Worm (Caenorhabditis elegans) whole organism, L1 larva: Measurements from ENCODE around the gene C09G1.4.

ENCODE experiments used
- C34B4.2 ChIP-seq: sonication (generic microtip); optimal IDR thresholded peaks from 2 replicates; lab custom pipeline; 2017; ENCODE audit warnings: mild to moderate bottlenecking, missing genetic modification characterization, missing compliant biosample characterization
- F16B12.6 ChIP-seq: fragments of 150-350 bp; optimal IDR thresholded peaks from 2 replicates; lab custom pipeline; 2014; ENCODE audit warnings: missing biosample characterization, missing genetic modification characterization
- Y116A8C.19 ChIP-seq: sonication (generic microtip); optimal IDR thresholded peaks from 2 replicates; lab custom pipeline; 2016; ENCODE audit warnings: missing compliant biosample characterization, missing genetic modification characterization, borderline replicate concordance
- alr-1 ChIP-seq: fragments of 200-800 bp; sonication (Bioruptor generic); optimal IDR thresholded peaks from 2 replicates; lab custom pipeline; 2018; ENCODE audit warnings: borderline replicate concordance, mild to moderate bottlenecking, missing genetic modification characterization, missing compliant biosample characterization
- aly-2 ChIP-seq: fragments of 150-350 bp; optimal IDR thresholded peaks from 2 replicates; lab custom pipeline; 2014; ENCODE audit warnings: missing biosample characterization, missing genetic modification characterization
- ama-1 ChIP-seq: fragments of 150-350 bp; optimal IDR thresholded peaks from 2 replicates; lab custom pipeline; 2014
- blmp-1 ChIP-seq: fragments of 150-350 bp; optimal IDR thresholded peaks from 2 replicates; lab custom pipeline; 2014; ENCODE audit warnings: missing biosample characterization, missing genetic modification characterization
- ceh-63 ChIP-seq: fragments of 200-800 bp; sonication (Bioruptor generic); optimal IDR thresholded peaks from 2 replicates; lab custom pipeline; 2018; ENCODE audit warnings: mild to moderate bottlenecking, missing genetic modification characterization, missing compliant biosample characterization
- ceh-8 ChIP-seq: fragments of 200-800 bp; sonication (Bioruptor generic); optimal IDR thresholded peaks from 2 replicates; lab custom pipeline; 2018; ENCODE audit warnings: mild to moderate bottlenecking, missing genetic modification characterization, moderate library complexity, missing compliant biosample characterization
- ceh-90 ChIP-seq: sonication (generic microtip); optimal IDR thresholded peaks from 2 replicates; lab custom pipeline; 2016; ENCODE audit warnings: missing genetic modification characterization, missing compliant biosample characterization
- ces-1 ChIP-seq: fragments of 150-350 bp; optimal IDR thresholded peaks from 2 replicates; lab custom pipeline; 2014; ENCODE audit warnings: missing biosample characterization, missing genetic modification reagents, missing genetic modification characterization
- efl-3 ChIP-seq: fragments of 200-800 bp; sonication (Bioruptor generic); optimal IDR thresholded peaks from 2 replicates; lab custom pipeline; 2018; ENCODE audit warnings: mild to moderate bottlenecking, missing genetic modification characterization, missing compliant biosample characterization
- egl-13 ChIP-seq: sonication (generic microtip); optimal IDR thresholded peaks from 2 replicates; lab custom pipeline; 2016; ENCODE audit warnings: missing genotype, missing genetic modification reagents, missing genetic modification characterization, missing compliant biosample characterization
- egl-27 ChIP-seq, 2 experiments: fragments of 150-350 bp in 1 of 2; sonication (generic microtip); optimal IDR thresholded peaks; 3 replicates each; lab custom pipeline; 2017 to 2018; ENCODE audit warnings: missing biosample characterization in 2 of 2, missing genetic modification characterization in 2 of 2, missing genetic modification reagents in 2 of 2
- elt-2 ChIP-seq: sonication (generic microtip); optimal IDR thresholded peaks from 2 replicates; lab custom pipeline; 2016; ENCODE audit warnings: missing genetic modification characterization, mild to moderate bottlenecking, inconsistent platforms, missing compliant biosample characterization, missing genetic modification reagents
- elt-3 ChIP-seq, 6 experiments: fragments of 150-350 bp in 1 of 6; sonication (generic microtip); optimal IDR thresholded peaks; 2 replicates each; lab custom pipeline; 2017 to 2018; ENCODE audit warnings: missing biosample characterization in 6 of 6, missing genetic modification characterization in 6 of 6, inconsistent platforms in 1 of 6
- ets-5 ChIP-seq: fragments of 200-800 bp; sonication (Bioruptor generic); IDR thresholded peaks from 2 replicates; pipeline ENCODE4 v1.3.6; 2022; ENCODE audit warnings: missing genetic modification characterization, missing compliant biosample characterization
- fkh-10 ChIP-seq: sonication (generic microtip); optimal IDR thresholded peaks from 2 replicates; lab custom pipeline; 2017; ENCODE audit warnings: missing biosample characterization, missing genetic modification reagents, missing genetic modification characterization
- fkh-4 ChIP-seq: sonication (generic microtip); optimal IDR thresholded peaks from 2 replicates; lab custom pipeline; 2016; ENCODE audit warnings: missing compliant biosample characterization, missing genetic modification characterization, borderline replicate concordance
- hlh-17 ChIP-seq: fragments of 200-800 bp; sonication (Bioruptor generic); optimal IDR thresholded peaks from 2 replicates; lab custom pipeline; 2018; ENCODE audit warnings: missing genetic modification characterization, mild to moderate bottlenecking, missing compliant biosample characterization, moderate library complexity, borderline replicate concordance
- hpl-2 ChIP-seq: fragments of 150-350 bp; optimal IDR thresholded peaks from 2 replicates; lab custom pipeline; 2014; ENCODE audit warnings: missing biosample characterization, missing genetic modification reagents, missing genetic modification characterization
- irx-1 ChIP-seq: sonication (generic microtip); optimal IDR thresholded peaks from 2 replicates; lab custom pipeline; 2016; ENCODE audit warnings: missing genetic modification characterization, missing compliant biosample characterization
- isw-1 ChIP-seq: fragments of 200-800 bp; sonication (Bioruptor generic); IDR thresholded peaks from 2 replicates; pipeline ENCODE4 v1.3.6; 2022; ENCODE audit warnings: missing genetic modification characterization, missing compliant biosample characterization
- lin-13 ChIP-seq: fragments of 150-350 bp; optimal IDR thresholded peaks from 2 replicates; lab custom pipeline; 2014; ENCODE audit warnings: missing biosample characterization, missing genetic modification reagents, missing genetic modification characterization
- lin-39 ChIP-seq: fragments of 150-350 bp; optimal IDR thresholded peaks from 2 replicates; lab custom pipeline; 2014; ENCODE audit warnings: missing biosample characterization, missing genetic modification reagents, missing genetic modification characterization
- mab-9 ChIP-seq: fragments of 200-800 bp; sonication (Bioruptor generic); IDR thresholded peaks from 2 replicates; pipeline ENCODE4 v1.3.6; 2022; ENCODE audit warnings: missing genetic modification reagents, missing genetic modification characterization, missing compliant biosample characterization
- mdl-1 ChIP-seq, 2 experiments: fragments of 150-350 bp; optimal IDR thresholded peaks; 2 replicates each; lab custom pipeline; 2014 to 2017; ENCODE audit warnings: missing biosample characterization in 2 of 2, missing genetic modification characterization in 2 of 2, inconsistent platforms in 1 of 2
- mef-2 ChIP-seq: fragments of 150-350 bp; optimal IDR thresholded peaks from 2 replicates; lab custom pipeline; 2014; ENCODE audit warnings: missing biosample characterization, missing genetic modification characterization
- mep-1 ChIP-seq: fragments of 150-350 bp; optimal IDR thresholded peaks from 2 replicates; lab custom pipeline; 2014; ENCODE audit warnings: missing biosample characterization, missing genetic modification characterization
- nhr-11 ChIP-seq: fragments of 150-350 bp; optimal IDR thresholded peaks from 2 replicates; lab custom pipeline; 2014; ENCODE audit warnings: missing biosample characterization, missing genetic modification characterization
- nhr-12 ChIP-seq: sonication (generic microtip); optimal IDR thresholded peaks from 2 replicates; lab custom pipeline; 2017; ENCODE audit warnings: missing biosample characterization, missing genetic modification characterization
- nhr-20 ChIP-seq: sonication (generic microtip); optimal IDR thresholded peaks from 2 replicates; lab custom pipeline; 2016; ENCODE audit warnings: mild to moderate bottlenecking, missing genetic modification characterization, missing compliant biosample characterization
- nhr-71 ChIP-seq: sonication (generic microtip); optimal IDR thresholded peaks from 2 replicates; lab custom pipeline; 2016; ENCODE audit warnings: mild to moderate bottlenecking, missing genetic modification characterization, moderate library complexity, missing compliant biosample characterization
- nhr-76 ChIP-seq: sonication (generic microtip); optimal IDR thresholded peaks from 2 replicates; lab custom pipeline; 2017; ENCODE audit warnings: missing biosample characterization, missing genetic modification characterization
- nhr-85 ChIP-seq: sonication (generic microtip); peaks from one replicate; lab custom pipeline; 2016; ENCODE audit warnings: missing genetic modification characterization, inconsistent platforms, missing compliant biosample characterization
- skn-1 ChIP-seq: fragments of 150-350 bp; optimal IDR thresholded peaks from 2 replicates; lab custom pipeline; 2014; ENCODE audit warnings: missing biosample characterization, missing genetic modification characterization
- snpc-4 ChIP-seq: fragments of 150-350 bp; optimal IDR thresholded peaks from 2 replicates; lab custom pipeline; 2014; ENCODE audit warnings: missing biosample characterization, missing genetic modification characterization
- snu-23 ChIP-seq: sonication (generic microtip); optimal IDR thresholded peaks from 2 replicates; lab custom pipeline; 2016; ENCODE audit warnings: missing genetic modification characterization, missing compliant biosample characterization
- sox-4 ChIP-seq: sonication (generic microtip); optimal IDR thresholded peaks from 2 replicates; lab custom pipeline; 2016; ENCODE audit warnings: missing genetic modification characterization, missing compliant biosample characterization
- swsn-7 ChIP-seq: sonication (generic microtip); optimal IDR thresholded peaks from 2 replicates; lab custom pipeline; 2016; ENCODE audit warnings: missing genetic modification characterization, missing compliant biosample characterization
- tlp-1 ChIP-seq: fragments of 150-350 bp; optimal IDR thresholded peaks from 2 replicates; lab custom pipeline; 2014; ENCODE audit warnings: missing biosample characterization, missing genetic modification characterization
- unc-30 ChIP-seq: sonication (generic microtip); optimal IDR thresholded peaks from 2 replicates; lab custom pipeline; 2017; ENCODE audit warnings: missing biosample characterization, missing genetic modification characterization
- unc-62 ChIP-seq: fragments of 150-350 bp; optimal IDR thresholded peaks from 2 replicates; lab custom pipeline; 2014; ENCODE audit warnings: missing biosample characterization, missing genetic modification reagents, missing genetic modification characterization
- vab-15 ChIP-seq: sonication (generic microtip); optimal IDR thresholded peaks from 2 replicates; lab custom pipeline; 2017; ENCODE audit warnings: missing genotype, mild to moderate bottlenecking, missing genetic modification characterization, missing compliant biosample characterization
- xbp-1 ChIP-seq: sonication (generic microtip); optimal IDR thresholded peaks from 2 replicates; lab custom pipeline; 2016; ENCODE audit warnings: missing genetic modification characterization, missing compliant biosample characterization
- zag-1 ChIP-seq: fragments of 150-350 bp; optimal IDR thresholded peaks from 2 replicates; lab custom pipeline; 2014; ENCODE audit warnings: missing biosample characterization, missing genetic modification characterization
- zip-4 ChIP-seq: fragments of 200-800 bp; sonication (Bioruptor generic); optimal IDR thresholded peaks from 2 replicates; lab custom pipeline; 2018; ENCODE audit warnings: mild to moderate bottlenecking, missing genetic modification characterization, moderate library complexity, missing compliant biosample characterization

The C09G1.4 gene

DNA sequence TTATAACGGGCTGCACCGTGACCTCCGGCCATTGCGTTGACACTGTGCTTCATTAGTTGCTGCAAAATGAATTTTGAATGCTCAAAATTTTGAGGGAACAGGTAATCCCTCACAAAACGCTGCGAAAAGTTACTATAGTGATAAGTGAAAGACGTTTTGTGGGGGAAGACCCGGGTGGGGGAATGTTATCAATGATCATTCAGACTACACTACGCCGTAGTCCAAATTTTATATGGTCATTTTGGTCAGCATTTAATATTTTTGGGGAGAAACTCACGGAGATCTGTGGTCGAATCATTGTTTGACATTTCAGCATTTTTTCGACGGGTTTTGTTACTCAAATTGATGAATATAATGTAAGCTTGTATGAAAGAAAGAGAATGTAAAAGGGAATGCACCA lies 32.7 kb upstream of the C09G1.4 start:
- TF ChIP-seq sox-4 (tag; lab: Kevin White, UChicago), result no peak
- TF ChIP-seq zip-4, result no peak
- TF ChIP-seq ces-1, result no peak
- TF ChIP-seq unc-30 (tag; lab: Kevin White, UChicago), result no peak
- TF ChIP-seq elt-2 (tag; lab: Kevin White, UChicago), result peak; percentile 27
- TF ChIP-seq mdl-1 (tag; optimal IDR thresholded peaks at IDR 0.05; lab: Kevin White, UChicago), result no peak
- TF ChIP-seq nhr-20 (tag; lab: Kevin White, UChicago), result peak; percentile 44
- no peak for TF ChIP-seq mep-1
- TF ChIP-seq irx-1 (tag; lab: Kevin White, UChicago), result no peak

DNA sequence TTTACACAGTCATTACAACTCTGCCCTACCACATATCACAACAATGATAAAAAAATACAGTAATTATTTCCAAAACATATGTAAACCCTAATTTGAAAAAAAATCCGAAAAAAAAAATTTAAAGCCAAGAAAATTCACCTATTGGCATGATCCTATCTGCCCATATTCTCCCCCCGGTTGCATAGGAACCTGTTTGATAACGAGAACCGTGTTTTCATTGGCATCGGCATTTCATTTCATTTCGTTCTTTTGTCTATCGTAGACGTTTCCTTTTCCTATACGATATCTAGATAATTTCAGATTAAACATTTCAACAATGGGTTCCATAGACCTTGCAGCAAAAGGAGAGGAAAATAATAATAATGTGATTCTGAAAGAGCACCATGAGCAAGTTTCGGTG lies 24.1 kb upstream of the C09G1.4 start, which contains the start of gene mboa-1:
mboa-1 (plus strand) TSS at position 301 of the 400 bp plus-strand sequence.
- TF ChIP-seq elt-2 (tag; lab: Kevin White, UChicago), result no peak
- no peak for TF ChIP-seq efl-3
- no peak for TF ChIP-seq irx-1 (tag; lab: Kevin White, UChicago)
- TF ChIP-seq ceh-8, result no peak
- no peak for TF ChIP-seq nhr-71 (tag; lab: Kevin White, UChicago)
- TF ChIP-seq snpc-4 (tag; lab: Kevin White, UChicago), result no peak

DNA sequence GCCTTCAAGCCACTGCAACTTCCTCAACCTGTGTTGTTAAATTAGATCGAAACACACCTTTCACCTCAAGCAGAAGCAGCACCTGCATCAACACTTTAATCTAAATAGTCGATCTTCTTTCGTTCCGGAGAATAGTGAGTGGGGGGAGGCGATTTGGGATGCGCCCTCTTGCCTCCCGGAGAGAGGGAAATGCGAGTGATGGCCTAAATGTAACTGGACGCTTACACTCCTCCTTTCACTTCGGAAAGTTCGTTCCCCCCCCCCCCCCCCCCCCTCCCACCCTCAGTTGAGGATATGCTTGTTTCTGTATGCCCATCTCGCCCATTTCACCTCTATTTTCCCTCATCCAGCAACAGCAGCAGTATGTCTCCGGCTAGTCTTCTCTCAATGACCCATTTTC lies 22.6 kb upstream of the C09G1.4 start:
- TF ChIP-seq aly-2 (tag; lab: Kevin White, UChicago) (no peak), blmp-1 (tag; lab: Kevin White, UChicago) (peak; percentile 57)

DNA sequence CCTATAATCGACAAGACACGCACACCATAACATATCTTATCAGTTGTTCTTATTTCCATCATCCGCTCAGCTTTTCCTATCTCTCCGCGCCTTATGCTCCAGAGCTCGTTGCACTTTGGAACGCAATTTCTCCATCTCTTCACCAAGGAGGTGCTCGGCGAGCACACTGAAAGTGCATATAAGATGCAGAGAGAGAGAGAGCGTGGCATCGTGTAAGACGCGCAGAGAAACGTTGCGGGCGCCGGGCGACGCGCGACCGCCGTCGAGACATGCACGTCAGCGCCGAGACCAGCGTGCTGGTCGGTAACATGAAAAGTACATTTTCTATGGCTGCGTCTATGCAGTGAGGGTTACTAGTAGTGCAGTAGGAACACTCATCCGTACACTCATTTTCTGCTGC lies 18.1 kb upstream of the C09G1.4 start:
- TF ChIP-seq isw-1 (GFP tag; lab: Robert Waterston, UW), result no peak
- no peak for TF ChIP-seq mab-9 (GFP tag; lab: Robert Waterston, UW)
- no peak for TF ChIP-seq hpl-2 (GFP tag; lab: Kevin White, UChicago)
- no peak for TF ChIP-seq nhr-11
- no peak for TF ChIP-seq zag-1 (tag; lab: Kevin White, UChicago)
- TF ChIP-seq hlh-17 (GFP tag; lab: Kevin White, UChicago), result no peak
- peak; percentile 71 for TF ChIP-seq snu-23
- peak; percentile 58 for TF ChIP-seq swsn-7 (tag; lab: Kevin White, UChicago)
- TF ChIP-seq elt-2 (tag; lab: Kevin White, UChicago), result peak; percentile 73
- no peak for TF ChIP-seq efl-3
- no peak for TF ChIP-seq lin-39 (tag; lab: Kevin White, UChicago)
- TF ChIP-seq tlp-1, result no peak
- TF ChIP-seq ama-1 (lab: Kevin White, UChicago), result no peak
- TF ChIP-seq mep-1, result peak; percentile 45
- TF ChIP-seq vab-15 (tag; lab: Kevin White, UChicago), result no peak
- no peak for TF ChIP-seq mef-2
- TF ChIP-seq ceh-63 (GFP tag; lab: Kevin White, UChicago), result no peak
- peak; percentile 61 for TF ChIP-seq skn-1 (tag; lab: Kevin White, UChicago)
- no peak for TF ChIP-seq alr-1 (tag; lab: Kevin White, UChicago)
- TF ChIP-seq elt-3 (tag; optimal IDR thresholded peaks at IDR 0.05; lab: Kevin White, UChicago), result no peak
- TF ChIP-seq nhr-12, result no peak
- no peak for TF ChIP-seq Y116A8C.19 (tag; lab: Kevin White, UChicago)
- TF ChIP-seq lin-13 (GFP tag; lab: Kevin White, UChicago), result no peak
- no peak for TF ChIP-seq unc-62 (GFP tag; lab: Kevin White, UChicago)
- TF ChIP-seq nhr-76 (tag; lab: Kevin White, UChicago), result no peak
- no peak for TF ChIP-seq irx-1 (tag; lab: Kevin White, UChicago)
- TF ChIP-seq xbp-1 (tag; lab: Kevin White, UChicago), result peak; percentile 22
- no peak for TF ChIP-seq F16B12.6 (tag; lab: Kevin White, UChicago)
- peak; percentile 81 for TF ChIP-seq egl-13 (tag; lab: Kevin White, UChicago)
- TF ChIP-seq mdl-1 (tag; optimal IDR thresholded peaks at IDR 0.05; lab: Kevin White, UChicago), result peak in 1 of 2 experiments; percentile 49
- peak; percentile 24 for TF ChIP-seq nhr-85 (tag; lab: Kevin White, UChicago)
- no peak for TF ChIP-seq fkh-4 (tag; lab: Kevin White, UChicago)
- TF ChIP-seq sox-4 (tag; lab: Kevin White, UChicago), result no peak
- TF ChIP-seq ets-5 (GFP tag; lab: Robert Waterston, UW), result no peak
- TF ChIP-seq fkh-10, result peak; percentile 79
- TF ChIP-seq ceh-8, result peak; percentile 13
- peak in 1 of 2 experiments; percentile 21 for TF ChIP-seq egl-27 (tag; optimal IDR thresholded peaks at IDR 0.05; lab: Kevin White, UChicago)
- TF ChIP-seq ceh-90 (tag; lab: Kevin White, UChicago), result no peak
- TF ChIP-seq nhr-71 (tag; lab: Kevin White, UChicago), result peak; percentile 76
- no peak for TF ChIP-seq C34B4.2 (tag; lab: Kevin White, UChicago)
